Fruit fly (Drosophila melanogaster) whole organism, embryonic: Measurements from ENCODE around the gene Irk1.

ENCODE experiments used
- CG10209 ChIP-seq: fragments of 200-800 bp; sonication (Bioruptor generic); optimal IDR thresholded peaks from 3 replicates; lab custom pipeline; 2017; ENCODE audit warnings: missing biosample characterization, mild to moderate bottlenecking, missing genetic modification characterization, missing genetic modification reagents
- CG11695 ChIP-seq: fragments of 200-800 bp; sonication (Bioruptor generic); IDR thresholded peaks from 3 replicates; pipeline ENCODE4 v1.3.6; 2022; ENCODE audit warnings: missing biosample characterization, missing genetic modification characterization
- CG13775 ChIP-seq: fragments of 200-800 bp; sonication (Bioruptor generic); optimal IDR thresholded peaks from 3 replicates; lab custom pipeline; 2017; ENCODE audit warnings: missing biosample characterization, mild to moderate bottlenecking, missing genetic modification characterization
- CG14710 ChIP-seq: fragments of 200-800 bp; sonication (Bioruptor generic); optimal IDR thresholded peaks from 3 replicates; lab custom pipeline; 2019; ENCODE audit warnings: missing biosample characterization, mild to moderate bottlenecking, missing genetic modification characterization, moderate library complexity
- CG15479 ChIP-seq: fragments of 200-800 bp; sonication (Bioruptor generic); optimal IDR thresholded peaks from 3 replicates; lab custom pipeline; 2019; ENCODE audit warnings: missing biosample characterization, mild to moderate bottlenecking, missing genetic modification characterization, moderate library complexity
- CG15601 ChIP-seq: fragments of 200-800 bp; sonication (Bioruptor generic); optimal IDR thresholded peaks from 3 replicates; lab custom pipeline; 2019; ENCODE audit warnings: missing biosample characterization, mild to moderate bottlenecking, missing genetic modification characterization, moderate library complexity
- CG15696 ChIP-seq: fragments of 200-800 bp; sonication (Bioruptor generic); optimal IDR thresholded peaks from 2 replicates; lab custom pipeline; 2019; ENCODE audit warnings: missing biosample characterization, mild to moderate bottlenecking, missing genetic modification characterization, moderate library complexity
- CG1647 ChIP-seq: fragments of 200-800 bp; sonication (Bioruptor generic); optimal IDR thresholded peaks from 3 replicates; lab custom pipeline; 2016; ENCODE audit warnings: missing biosample characterization, missing genetic modification characterization
- CG16815 ChIP-seq: fragments of 200-800 bp; sonication (Bioruptor generic); optimal IDR thresholded peaks from 3 replicates; lab custom pipeline; 2017; ENCODE audit warnings: missing biosample characterization, mild to moderate bottlenecking, missing genetic modification characterization
- CG17328 ChIP-seq: fragments of 200-800 bp; sonication (Bioruptor generic); IDR thresholded peaks from 2 replicates; pipeline ENCODE4 v1.3.6; 2022; ENCODE audit warnings: missing biosample characterization, missing genetic modification characterization
- CG17829 ChIP-seq: fragments of 200-800 bp; optimal IDR thresholded peaks from 2 replicates; lab custom pipeline; 2019; ENCODE audit warnings: missing biosample characterization, mild to moderate bottlenecking, missing genetic modification characterization, moderate library complexity
- CG18011 ChIP-seq: fragments of 200-800 bp; sonication (Bioruptor generic); optimal IDR thresholded peaks from 2 replicates; lab custom pipeline; 2017; ENCODE audit warnings: missing biosample characterization, missing genetic modification characterization, mild to moderate bottlenecking, moderate library complexity, missing genotype
- CG18262 ChIP-seq: fragments of 200-800 bp; optimal IDR thresholded peaks from 3 replicates; lab custom pipeline; 2019; ENCODE audit warnings: missing biosample characterization, mild to moderate bottlenecking, missing genetic modification characterization, moderate library complexity
- CG32772 ChIP-seq: fragments of 200-800 bp; sonication (Bioruptor generic); IDR thresholded peaks from 2 replicates; pipeline ENCODE4 v1.3.6; 2022; ENCODE audit warnings: missing biosample characterization, missing genetic modification characterization
- CG43689 ChIP-seq: fragments of 200-800 bp; sonication (Bioruptor generic); IDR thresholded peaks from 2 replicates; pipeline ENCODE4 v1.3.6; 2022; ENCODE audit warnings: missing biosample characterization, missing genetic modification characterization
- CG4424 ChIP-seq: fragments of 200-800 bp; sonication (Bioruptor generic); optimal IDR thresholded peaks from 3 replicates; lab custom pipeline; 2016; ENCODE audit warnings: missing biosample characterization, missing genetic modification characterization
- CG6254 ChIP-seq: fragments of 200-800 bp; sonication (Bioruptor generic); optimal IDR thresholded peaks from 3 replicates; lab custom pipeline; 2017; ENCODE audit warnings: mild to moderate bottlenecking, missing biosample characterization, missing genetic modification reagents, missing genetic modification characterization
- CG6689 ChIP-seq: fragments of 200-800 bp; sonication (Bioruptor generic); IDR thresholded peaks from 2 replicates; pipeline ENCODE4 v1.3.6; 2022; ENCODE audit warnings: missing biosample characterization, missing genetic modification characterization
- CG6765 ChIP-seq: fragments of 200-800 bp; sonication (Bioruptor generic); optimal IDR thresholded peaks from 3 replicates; lab custom pipeline; 2017; ENCODE audit warnings: missing biosample characterization, mild to moderate bottlenecking, missing genetic modification characterization
- CG7556 ChIP-seq: fragments of 200-800 bp; sonication (Bioruptor generic); optimal IDR thresholded peaks from 2 replicates; lab custom pipeline; 2017; ENCODE audit warnings: missing biosample characterization, mild to moderate bottlenecking, missing genetic modification characterization
- CG8290 ChIP-seq, 3 experiments: fragments of 200-800 bp; sonication (Bioruptor generic); optimal IDR thresholded peaks; 2 replicates each; lab custom pipeline; 2016 to 2019; ENCODE audit warnings: missing biosample characterization in 3 of 3, missing genetic modification characterization in 3 of 3, mild to moderate bottlenecking in 2 of 3, moderate library complexity in 1 of 3
- CG8359 ChIP-seq: fragments of 200-800 bp; sonication (Bioruptor generic); optimal IDR thresholded peaks from 2 replicates; lab custom pipeline; 2017; ENCODE audit warnings: missing biosample characterization, mild to moderate bottlenecking, missing genetic modification characterization, borderline replicate concordance
- CG8765 ChIP-seq: fragments of 200-800 bp; sonication (Bioruptor generic); IDR thresholded peaks from 2 replicates; pipeline ENCODE4 v1.3.6; 2022; ENCODE audit warnings: missing biosample characterization, missing genetic modification characterization
- CG8924 ChIP-seq: fragments of 200-800 bp; optimal IDR thresholded peaks from 3 replicates; lab custom pipeline; 2019; ENCODE audit warnings: missing biosample characterization, mild to moderate bottlenecking, missing genetic modification characterization, moderate library complexity
- Camta ChIP-seq: fragments of 200-800 bp; sonication (Bioruptor generic); optimal IDR thresholded peaks from 2 replicates; lab custom pipeline; 2016; ENCODE audit warnings: missing biosample characterization, missing genetic modification characterization
- E2f2 ChIP-seq: fragments of 200-800 bp; sonication (Bioruptor generic); IDR thresholded peaks from 2 replicates; pipeline ENCODE4 v1.3.6; 2022; ENCODE audit warnings: missing biosample characterization, missing genetic modification characterization
- Elba2 ChIP-seq: fragments of 200-800 bp; sonication (Bioruptor generic); optimal IDR thresholded peaks from 3 replicates; lab custom pipeline; 2016; ENCODE audit warnings: missing biosample characterization, missing genetic modification characterization
- Ets65A ChIP-seq: fragments of 200-800 bp; sonication (Bioruptor generic); peaks from one replicate; lab custom pipeline; 2016; ENCODE audit warnings: missing biosample characterization, missing genetic modification characterization
- NC2β ChIP-seq: fragments of 200-800 bp; sonication (Bioruptor generic); optimal IDR thresholded peaks from 2 replicates; lab custom pipeline; 2016; ENCODE audit warnings: missing biosample characterization, missing genetic modification characterization
- Ptx1 ChIP-seq: fragments of 200-800 bp; sonication (Bioruptor generic); IDR thresholded peaks from 2 replicates; pipeline ENCODE4 v1.3.6; 2022; ENCODE audit warnings: missing biosample characterization, missing genetic modification characterization
- Sry-β ChIP-seq: fragments of 200-800 bp; sonication (Bioruptor generic); optimal IDR thresholded peaks from 2 replicates; lab custom pipeline; 2018; ENCODE audit warnings: missing biosample characterization, mild to moderate bottlenecking, missing genetic modification characterization, moderate library complexity
- Ssrp ChIP-seq: fragments of 200-800 bp; sonication (Bioruptor generic); optimal IDR thresholded peaks from 2 replicates; lab custom pipeline; 2018; ENCODE audit warnings: missing biosample characterization, mild to moderate bottlenecking, missing genetic modification characterization, moderate library complexity
- Usf ChIP-seq: fragments of 200-800 bp; sonication (Bioruptor generic); optimal IDR thresholded peaks from 2 replicates; lab custom pipeline; 2017; ENCODE audit warnings: missing genotype, missing biosample characterization, missing genetic modification characterization
- Xbp1 ChIP-seq: fragments of 200-800 bp; sonication (Bioruptor generic); optimal IDR thresholded peaks from 3 replicates; lab custom pipeline; 2016; ENCODE audit warnings: missing biosample characterization, mild to moderate bottlenecking, missing genetic modification characterization
- ara ChIP-seq: fragments of 200-800 bp; sonication (Bioruptor generic); IDR thresholded peaks from 2 replicates; pipeline ENCODE4 v1.3.6; 2022; ENCODE audit warnings: missing biosample characterization, missing genetic modification characterization
- ase ChIP-seq: fragments of 200-800 bp; sonication (Bioruptor generic); IDR thresholded peaks from 3 replicates; pipeline ENCODE4 v1.3.6; 2022; ENCODE audit warnings: missing biosample characterization, missing genetic modification characterization
- bsh ChIP-seq, 2 experiments: fragments of 200-800 bp; sonication (Bioruptor generic); optimal IDR thresholded peaks; 2 replicates each; lab custom pipeline; 2017 to 2018; ENCODE audit warnings: mild to moderate bottlenecking in 2 of 2, missing biosample characterization in 2 of 2, missing genetic modification characterization in 2 of 2, moderate library complexity in 1 of 2
- dmrt11E ChIP-seq: fragments of 200-800 bp; sonication (Bioruptor generic); optimal IDR thresholded peaks from 3 replicates; lab custom pipeline; 2018; ENCODE audit warnings: missing biosample characterization, mild to moderate bottlenecking, missing genetic modification characterization, moderate library complexity
- fd96Cb ChIP-seq: fragments of 200-800 bp; sonication (Bioruptor generic); optimal IDR thresholded peaks from 2 replicates; lab custom pipeline; 2018; ENCODE audit warnings: missing biosample characterization, mild to moderate bottlenecking, missing genetic modification characterization, moderate library complexity
- gce ChIP-seq: fragments of 200-800 bp; sonication (Bioruptor generic); IDR thresholded peaks from 3 replicates; pipeline ENCODE4 v1.3.6; 2022; ENCODE audit warnings: missing biosample characterization, missing genetic modification characterization
- gem ChIP-seq: fragments of 200-800 bp; sonication (Bioruptor generic); optimal IDR thresholded peaks from 2 replicates; lab custom pipeline; 2019; ENCODE audit warnings: missing biosample characterization, mild to moderate bottlenecking, missing genetic modification characterization, moderate library complexity
- gsb-n ChIP-seq: fragments of 200-800 bp; sonication (Bioruptor generic); optimal IDR thresholded peaks from 3 replicates; lab custom pipeline; 2018; ENCODE audit warnings: missing biosample characterization, mild to moderate bottlenecking, missing genetic modification characterization
- ham ChIP-seq: fragments of 200-800 bp; sonication (Bioruptor generic); IDR thresholded peaks from 2 replicates; pipeline ENCODE4 v1.3.6; 2022; ENCODE audit warnings: missing biosample characterization, missing genetic modification characterization
- inv ChIP-seq: fragments of 200-800 bp; sonication (Bioruptor generic); IDR thresholded peaks from 2 replicates; pipeline ENCODE4 v1.3.6; 2022; ENCODE audit warnings: missing biosample characterization, missing genetic modification characterization; ENCODE audit not compliant: partially characterized antibody
- lola ChIP-seq, 3 experiments: fragments of >200 bp in 2 of 3; fragments of 200-800 bp in 1 of 3; sonication (Bioruptor generic) in 1 of 3; optimal IDR thresholded peaks; 2 replicates each; lab custom pipeline; 2017 to 2019; ENCODE audit warnings: missing biosample characterization in 3 of 3, missing genetic modification characterization in 3 of 3, mild to moderate bottlenecking in 1 of 3, moderate library complexity in 1 of 3
- toy ChIP-seq: fragments of 200-800 bp; sonication (Bioruptor generic); IDR thresholded peaks from 2 replicates; pipeline ENCODE4 v1.3.6; 2022; ENCODE audit warnings: missing biosample characterization, missing genetic modification characterization
- ttk ChIP-seq: fragments of 200-800 bp; sonication (Bioruptor generic); IDR thresholded peaks from 2 replicates; pipeline ENCODE4 v2.1.2; 2022; ENCODE audit warnings: missing biosample characterization, missing genetic modification characterization
- zfh1 ChIP-seq: fragments of 200-800 bp; sonication (Bioruptor generic); IDR thresholded peaks from 3 replicates; pipeline ENCODE4 v1.3.6; 2022; ENCODE audit warnings: missing biosample characterization, missing genetic modification characterization

Irk1 gene

DNA sequence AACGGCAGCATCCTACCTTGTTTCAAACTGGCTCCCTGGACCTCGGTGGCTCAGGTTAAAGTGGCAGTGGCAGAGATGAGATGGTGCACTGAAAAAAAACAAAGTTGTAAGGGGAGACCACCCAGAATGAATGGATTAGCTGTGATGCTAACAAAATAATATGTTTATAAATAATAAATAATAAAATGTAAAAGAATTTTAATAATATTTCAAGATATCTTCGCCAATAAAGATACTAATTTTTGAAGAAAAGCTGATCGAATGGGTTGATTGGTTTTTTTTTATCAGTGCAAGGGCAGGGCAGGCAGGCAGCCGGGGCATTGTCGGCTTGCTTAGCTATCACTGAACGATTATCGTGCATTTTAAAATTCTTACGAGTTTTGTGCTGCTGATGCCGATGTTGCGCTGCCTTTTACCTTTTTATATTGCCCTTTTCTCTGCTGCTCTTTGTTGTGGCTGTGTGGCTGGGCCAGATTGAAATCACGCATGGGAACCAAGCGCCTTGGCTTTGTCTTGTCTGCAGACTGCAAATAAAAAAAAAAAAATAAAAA, 19.0 kb upstream of the Irk1 start (continued):
- TF ChIP-seq CG43689 (no peak), gem (peak; percentile 64), bsh (GFP tag; optimal IDR thresholded peaks at IDR 0.05; lab: Kevin White, UChicago) (peak; percentile 62 to 65), CG13775 (peak; percentile 29), NC2β (GFP tag; lab: Kevin White, UChicago) (no peak), CG15601 (tag; lab: Kevin White, UChicago) (peak; percentile 10), gsb-n (tag; lab: Kevin White, UChicago) (peak; percentile 45), CG32772 (GFP tag; lab: Robert Waterston, UW) (0 out of 2 replicates have a peak, but pooled peaks have one; percentile 4), toy (no peak), CG1647 (GFP tag; lab: Kevin White, UChicago) (no peak), Ets65A (peak; percentile 61), CG4424 (GFP tag; lab: Kevin White, UChicago) (peak; percentile 21), CG16815 (peak; percentile 60), CG7556 (GFP tag; lab: Kevin White, UChicago) (peak; percentile 47), CG17829 (tag; lab: Kevin White, UChicago) (peak; percentile 69), CG6765 (GFP tag; lab: Kevin White, UChicago) (no peak), CG6254 (peak; percentile 39), Elba2 (GFP tag; lab: Kevin White, UChicago) (peak; percentile 18), dmrt11E (tag; lab: Kevin White, UChicago) (peak; percentile 85), CG8359 (peak; percentile 3), Sry-β (GFP tag; lab: Kevin White, UChicago) (peak; percentile 33), CG17328 (GFP tag; lab: Robert Waterston, UW) (peak; percentile 65), gce (no peak), E2f2 (0 out of 2 replicates have a peak, but pooled peaks have one; percentile 7), ara (GFP tag; lab: Robert Waterston, UW) (peak; percentile 50; the same call in 1 of the 2 replicates), zfh1 (0 out of 3 replicates have a peak, but pooled peaks have one; percentile 8), CG8290 (GFP tag; optimal IDR thresholded peaks at IDR 0.05; lab: Kevin White, UChicago) (peak; percentile 15), CG8290 (tag; optimal IDR thresholded peaks at IDR 0.05; lab: Kevin White, UChicago) (no peak), CG18011 (no peak), ttk (GFP tag; lab: Robert Waterston, UW) (no peak), lola (GFP tag; optimal IDR thresholded peaks at IDR 0.05; lab: Kevin White, UChicago) (peak in 1 of 3 experiments; percentile 80), Usf (peak; percentile 15), CG15696 (tag; lab: Kevin White, UChicago) (peak; percentile 83), Ptx1 (GFP tag; lab: Robert Waterston, UW) (peak; percentile 19; the same call in 1 of the 2 replicates), CG18262 (tag; lab: Kevin White, UChicago) (peak; percentile 73), fd96Cb (tag; lab: Kevin White, UChicago) (peak; percentile 33), Xbp1 (GFP tag; lab: Kevin White, UChicago) (peak; percentile 9), ham (GFP tag; lab: Robert Waterston, UW) (no peak), CG15479 (GFP tag; lab: Kevin White, UChicago) (no peak), Ssrp (tag; lab: Kevin White, UChicago) (peak; percentile 17), CG6689 (GFP tag; lab: Robert Waterston, UW) (peak; percentile 48; the same call in 1 of the 2 replicates), inv (GFP tag; lab: Robert Waterston, UW) (no peak), CG11695 (GFP tag; lab: Robert Waterston, UW) (0 out of 3 replicates have a peak, but pooled peaks have one; percentile 25), ase (no peak), CG10209 (GFP tag; lab: Kevin White, UChicago) (peak; percentile 28), CG8924 (tag; lab: Kevin White, UChicago) (peak; percentile 46), CG8765 (GFP tag; lab: Robert Waterston, UW) (peak; percentile 14; the same call in 1 of the 2 replicates), Camta (GFP tag; lab: Kevin White, UChicago) (no peak), CG14710 (tag; lab: Kevin White, UChicago) (peak; percentile 68)
